Worm (Caenorhabditis elegans): ENCODE data around the gene dgk-1.
A peak's percentile ranks its signal among the peaks of the same experiment; 100 is the strongest.

The dgk-1 gene

DNA sequence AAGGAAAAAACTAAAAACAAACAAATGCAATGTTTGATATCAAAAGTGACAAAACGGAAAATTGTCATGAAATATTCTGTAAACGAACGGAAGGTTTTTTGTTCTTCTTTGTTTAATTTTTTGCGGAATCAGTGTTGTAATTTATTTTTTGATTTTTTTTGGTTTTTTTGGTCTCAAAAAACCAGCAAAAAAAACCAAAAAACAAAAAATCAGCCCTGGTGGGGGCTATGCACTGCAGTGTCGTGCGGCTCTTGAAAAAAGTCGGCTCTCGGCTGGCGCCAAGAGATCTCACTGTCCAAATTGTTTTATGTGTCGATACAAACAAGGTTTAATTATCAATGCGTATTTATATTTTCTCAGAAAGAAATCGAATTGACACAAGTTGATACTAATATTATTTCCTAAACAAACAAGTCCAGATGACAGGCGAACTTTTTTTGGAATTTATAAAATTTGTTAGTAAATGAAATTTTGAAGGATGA is 21.2 kb upstream of the dgk-1 start (continued):
- TF ChIP-seq nhr-25 (tag; optimal IDR thresholded peaks at IDR 0.05; ENCODE audit: borderline replicate concordance, insufficient read depth) (no peak), skn-1 (tag; optimal IDR thresholded peaks at IDR 0.05) (no peak), Y48G9A.11 (GFP tag; IDR thresholded peaks at IDR 0.05) (no peak), ceh-82 (tag; optimal IDR thresholded peaks at IDR 0.05) (no peak), hlh-11 (tag; optimal IDR thresholded peaks at IDR 0.05) (peak; percentile 27), cey-2 (tag; optimal IDR thresholded peaks at IDR 0.05; ENCODE audit: borderline replicate concordance, insufficient read depth) (no peak), lin-38 (GFP tag; IDR thresholded peaks at IDR 0.05) (peak; percentile 38), lin-39 (tag; optimal IDR thresholded peaks at IDR 0.05) (no peak), mes-2 (tag; optimal IDR thresholded peaks at IDR 0.05; ENCODE audit: poor library complexity, severe bottlenecking) (peak; percentile 22), nhr-48 (tag; optimal IDR thresholded peaks at IDR 0.05) (no peak), lin-29 (GFP tag; IDR thresholded peaks at IDR 0.05) (no peak), ces-1 (GFP tag; optimal IDR thresholded peaks at IDR 0.05) (no peak), ZK337.2 (GFP tag; IDR thresholded peaks at IDR 0.05) (no peak), Y5F2A.4 (GFP tag; optimal IDR thresholded peaks at IDR 0.05) (peak; percentile 38), zfp-3 (GFP tag; conservative IDR thresholded peaks at IDR 0.05) (peak; percentile 91), zip-11 (GFP tag; IDR thresholded peaks at IDR 0.05) (no peak), set-16 (GFP tag; IDR thresholded peaks at IDR 0.05) (no peak), nhr-77 (tag; optimal IDR thresholded peaks at IDR 0.05) (peak; percentile 52), egl-43 (GFP tag; IDR thresholded peaks at IDR 0.05) (no peak), sdz-12 (GFP tag; optimal IDR thresholded peaks at IDR 0.05) (peak; percentile 70), nhr-6 (tag; optimal IDR thresholded peaks at IDR 0.05) (no peak), snpc-4 (tag; optimal IDR thresholded peaks at IDR 0.05) (no peak), mdl-1 (tag; optimal IDR thresholded peaks at IDR 0.05) (no peak), Y75B8A.6 (GFP tag; IDR thresholded peaks at IDR 0.05) (no peak), arid-1 (GFP tag; conservative IDR thresholded peaks at IDR 0.05) (no peak), dmd-6 (GFP tag; IDR thresholded peaks at IDR 0.05) (peak; percentile 39; the same call in 1 of the 2 replicates), dve-1 (tag; optimal IDR thresholded peaks at IDR 0.05; ENCODE audit: insufficient read depth) (peak; percentile 66), mdt-29 (GFP tag; IDR thresholded peaks at IDR 0.05) (0 out of 2 replicates have a peak, but pooled peaks have one; percentile 38), snpc-1.2 (GFP tag; IDR thresholded peaks at IDR 0.05) (0 out of 2 replicates have a peak, but pooled peaks have one; percentile 28), dpl-1 (GFP tag; optimal IDR thresholded peaks at IDR 0.05) (no peak), aly-2 (tag; optimal IDR thresholded peaks at IDR 0.05) (no peak), dmd-8 (GFP tag; IDR thresholded peaks at IDR 0.05) (no peak), unc-62 (GFP tag; optimal IDR thresholded peaks at IDR 0.05 in 1 of 2) (no peak), unc-62 (tag; optimal IDR thresholded peaks at IDR 0.05) (no peak), Y105C5A.15 (GFP tag; IDR thresholded peaks at IDR 0.05) (0 out of 2 replicates have a peak, but pooled peaks have one; percentile 43), madf-5 (GFP tag; IDR thresholded peaks at IDR 0.05) (no peak), nhr-111 (GFP tag; optimal IDR thresholded peaks at IDR 0.05) (no peak), F26F4.8 (GFP tag; conservative IDR thresholded peaks at IDR 0.05) (no peak), ceh-32 (tag; optimal IDR thresholded peaks at IDR 0.05; ENCODE audit: poor library complexity) (no peak), gei-8 (GFP tag; optimal IDR thresholded peaks at IDR 0.05) (peak; percentile 38), jun-1 (tag; optimal IDR thresholded peaks at IDR 0.05) (no peak), F49E8.2 (tag; optimal IDR thresholded peaks at IDR 0.05; ENCODE audit: borderline replicate concordance) (no peak), ztf-7 (tag; optimal IDR thresholded peaks at IDR 0.05) (no peak), fkh-10 (GFP tag; optimal IDR thresholded peaks at IDR 0.05) (no peak), nhr-237 (tag; optimal IDR thresholded peaks at IDR 0.05) (no peak), D1046.2 (GFP tag; IDR thresholded peaks at IDR 0.05) (0 out of 2 replicates have a peak, but pooled peaks have one; percentile 57), hlh-30 (tag; optimal IDR thresholded peaks at IDR 0.05; ENCODE audit: insufficient read depth) (no peak), php-3 (GFP tag; IDR thresholded peaks at IDR 0.05) (peak; percentile 55; the same call in 1 of the 2 replicates), aha-1 (tag) (peak; percentile 40), hif-1 (tag; optimal IDR thresholded peaks at IDR 0.05) (peak in 1 of 2 experiments; percentile 5)

Data from whole organism, L4 larva.